Fruit fly (Drosophila melanogaster) whole organism, embryonic: ENCODE results near the gene Sbp2.
A peak's percentile ranks its signal among the peaks of the same experiment; 100 is the strongest.

ENCODE experiments used
- ATbp ChIP-seq: fragments of 200-800 bp; sonication (Bioruptor generic); optimal IDR thresholded peaks from 2 replicates; lab custom pipeline; 2017; ENCODE audit warnings: missing biosample characterization, mild to moderate bottlenecking, missing genetic modification characterization, missing genetic modification reagents
- Adf1 ChIP-seq: fragments of 200-800 bp; sonication (Bioruptor generic); IDR thresholded peaks from 2 replicates; pipeline ENCODE4 v1.3.6; 2022; ENCODE audit warnings: missing biosample characterization, missing genetic modification characterization
- Aef1 ChIP-seq: fragments of 200-800 bp; sonication (Bioruptor generic); IDR thresholded peaks from 3 replicates; pipeline ENCODE4 v1.3.6; 2022; ENCODE audit warnings: missing biosample characterization, missing genetic modification characterization
- Atf-2 ChIP-seq: fragments of 200-800 bp; sonication (Bioruptor generic); optimal IDR thresholded peaks from 2 replicates; lab custom pipeline; 2016; ENCODE audit warnings: missing biosample characterization, missing genetic modification characterization
- Atf6 ChIP-seq: fragments of 200-800 bp; sonication (Bioruptor generic); IDR thresholded peaks from 2 replicates; pipeline ENCODE4 v1.3.6; 2022; ENCODE audit warnings: missing biosample characterization, missing genetic modification characterization
- B-H2 ChIP-seq: fragments of 200-800 bp; sonication (Bioruptor generic); optimal IDR thresholded peaks from 2 replicates; lab custom pipeline; 2018; ENCODE audit warnings: missing biosample characterization, mild to moderate bottlenecking, missing genetic modification characterization
- Bgb ChIP-seq: fragments of 200-800 bp; sonication (Bioruptor generic); IDR thresholded peaks from 2 replicates; pipeline ENCODE4 v1.3.6; 2022; ENCODE audit warnings: missing biosample characterization, missing genetic modification characterization; ENCODE audit not compliant: partially characterized antibody
- CG10209 ChIP-seq: fragments of 200-800 bp; sonication (Bioruptor generic); optimal IDR thresholded peaks from 3 replicates; lab custom pipeline; 2017; ENCODE audit warnings: missing biosample characterization, mild to moderate bottlenecking, missing genetic modification characterization, missing genetic modification reagents
- CG11504 ChIP-seq: fragments of 200-800 bp; sonication (Bioruptor generic); optimal IDR thresholded peaks from 3 replicates; lab custom pipeline; 2019; ENCODE audit warnings: missing biosample characterization, mild to moderate bottlenecking, missing genetic modification characterization, moderate library complexity
- CG12236 ChIP-seq: fragments of 200-800 bp; sonication (Bioruptor generic); optimal IDR thresholded peaks from 2 replicates; lab custom pipeline; 2016; ENCODE audit warnings: missing biosample characterization, missing genetic modification characterization
- CG13296 ChIP-seq: fragments of 200-800 bp; sonication (Bioruptor generic); optimal IDR thresholded peaks from 3 replicates; lab custom pipeline; 2018; ENCODE audit warnings: missing biosample characterization, mild to moderate bottlenecking, missing genetic modification characterization
- CG16813 ChIP-seq: fragments of 200-800 bp; sonication (Bioruptor generic); IDR thresholded peaks from 3 replicates; pipeline ENCODE4 v1.3.6; 2022; ENCODE audit warnings: missing biosample characterization, missing genetic modification characterization; ENCODE audit not compliant: partially characterized antibody
- CG3163 ChIP-seq: fragments of 200-800 bp; sonication (Bioruptor generic); optimal IDR thresholded peaks from 3 replicates; lab custom pipeline; 2016; ENCODE audit warnings: missing biosample characterization, missing genetic modification characterization
- CG3726 ChIP-seq: fragments of 200-800 bp; sonication (Bioruptor generic); IDR thresholded peaks from 3 replicates; pipeline ENCODE4, ENCODE4 v1.3.6; 2022; ENCODE audit warnings: missing biosample characterization, missing genetic modification characterization
- CG3847 ChIP-seq: fragments of 200-800 bp; sonication (Bioruptor generic); IDR thresholded peaks from 2 replicates; pipeline ENCODE4 v1.3.6; 2022; ENCODE audit warnings: missing biosample characterization, missing genetic modification characterization
- CG42726 ChIP-seq: fragments of 200-800 bp; sonication (Bioruptor generic); IDR thresholded peaks from 2 replicates; pipeline ENCODE4 v1.3.6; 2022; ENCODE audit warnings: missing biosample characterization, missing genetic modification characterization; ENCODE audit not compliant: partially characterized antibody
- CG6683 ChIP-seq: fragments of 200-800 bp; sonication (Bioruptor generic); optimal IDR thresholded peaks from 2 replicates; lab custom pipeline; 2017; ENCODE audit warnings: missing biosample characterization, mild to moderate bottlenecking, missing genetic modification characterization, missing genetic modification reagents
- CG9609 ChIP-seq: fragments of 200-800 bp; sonication (Bioruptor generic); optimal IDR thresholded peaks from 3 replicates; lab custom pipeline; 2016; ENCODE audit warnings: missing biosample characterization, missing genetic modification characterization
- CoRest ChIP-seq: fragments of 200-800 bp; sonication (Bioruptor generic); optimal IDR thresholded peaks from 3 replicates; lab custom pipeline; 2018; ENCODE audit warnings: missing biosample characterization, mild to moderate bottlenecking, missing genetic modification characterization, moderate library complexity
- Dfd ChIP-seq, 2 experiments: fragments of >200 bp; optimal IDR thresholded peaks; 2 replicates each; lab custom pipeline; 2017; ENCODE audit warnings: missing biosample characterization in 2 of 2, missing genetic modification characterization in 2 of 2
- Doc3 ChIP-seq: fragments of 200-800 bp; sonication (Bioruptor generic); IDR thresholded peaks from 3 replicates; pipeline ENCODE4 v1.3.6; 2022; ENCODE audit warnings: missing biosample characterization, missing genetic modification characterization; ENCODE audit not compliant: partially characterized antibody
- Ets97D ChIP-seq: fragments of 200-800 bp; sonication (Bioruptor generic); optimal IDR thresholded peaks from 3 replicates; lab custom pipeline; 2016; ENCODE audit warnings: missing biosample characterization, missing genetic modification characterization
- Hey ChIP-seq: fragments of 200-800 bp; sonication (Bioruptor generic); optimal IDR thresholded peaks from 3 replicates; lab custom pipeline; 2018; ENCODE audit warnings: missing biosample characterization, mild to moderate bottlenecking, missing genetic modification characterization
- Hmx ChIP-seq: fragments of 200-800 bp; sonication (Bioruptor generic); optimal IDR thresholded peaks from 2 replicates; lab custom pipeline; 2016; ENCODE audit warnings: missing biosample characterization, missing genetic modification characterization
- Hsf ChIP-seq: fragments of 200-800 bp; sonication (Bioruptor generic); optimal IDR thresholded peaks from 3 replicates; lab custom pipeline; 2016; ENCODE audit warnings: missing biosample characterization, missing genetic modification characterization
- MTF-1 ChIP-seq: fragments of 200-800 bp; sonication (Bioruptor generic); optimal IDR thresholded peaks from 2 replicates; lab custom pipeline; 2018; ENCODE audit warnings: missing biosample characterization, mild to moderate bottlenecking, missing genetic modification characterization, borderline replicate concordance
- Poxn ChIP-seq: fragments of 200-800 bp; sonication (Bioruptor generic); IDR thresholded peaks from 2 replicates; pipeline ENCODE4 v1.3.6; 2022; ENCODE audit warnings: missing biosample characterization, missing genetic modification characterization
- Sin3A ChIP-seq: fragments of >200 bp; optimal IDR thresholded peaks from 2 replicates; lab custom pipeline; 2018
- Sry-δ ChIP-seq: fragments of 200-800 bp; sonication (Bioruptor generic); optimal IDR thresholded peaks from 2 replicates; lab custom pipeline; 2016; ENCODE audit warnings: missing biosample characterization, missing genetic modification characterization
- Stat92E ChIP-seq, 3 experiments: fragments of >200 bp in 2 of 3; fragments of 200-800 bp in 1 of 3; sonication (Bioruptor generic) in 1 of 3; optimal IDR thresholded peaks; 2 replicates each; lab custom pipeline; 2017 to 2019; ENCODE audit warnings: missing biosample characterization in 3 of 3, missing genetic modification characterization in 3 of 3, mild to moderate bottlenecking in 1 of 3, moderate library complexity in 1 of 3
- Tbp ChIP-seq: fragments of >200 bp; optimal IDR thresholded peaks from 2 replicates; lab custom pipeline; 2018; ENCODE audit warnings: missing biosample characterization, missing genetic modification characterization
- ac ChIP-seq: fragments of 200-800 bp; sonication (Bioruptor generic); optimal IDR thresholded peaks from 3 replicates; lab custom pipeline; 2017; ENCODE audit warnings: missing biosample characterization, mild to moderate bottlenecking, missing genetic modification characterization
- al ChIP-seq: fragments of 200-800 bp; sonication (Bioruptor generic); IDR thresholded peaks from 2 replicates; pipeline ENCODE4 v1.3.6; 2022; ENCODE audit warnings: missing biosample characterization, missing genetic modification characterization
- ase ChIP-seq: fragments of 200-800 bp; sonication (Bioruptor generic); IDR thresholded peaks from 3 replicates; pipeline ENCODE4 v1.3.6; 2022; ENCODE audit warnings: missing biosample characterization, missing genetic modification characterization
- bbx ChIP-seq: fragments of 200-800 bp; sonication (Bioruptor generic); IDR thresholded peaks from 2 replicates; pipeline ENCODE4 v1.3.6; 2022; ENCODE audit warnings: missing biosample characterization, missing genetic modification characterization; ENCODE audit not compliant: partially characterized antibody
- cas ChIP-seq: fragments of 200-800 bp; sonication (Bioruptor generic); IDR thresholded peaks from 2 replicates; pipeline ENCODE4 v1.3.6; 2022; ENCODE audit warnings: missing biosample characterization, missing genetic modification characterization
- dati ChIP-seq: fragments of 200-800 bp; sonication (Bioruptor generic); IDR thresholded peaks from 2 replicates; pipeline ENCODE4 v1.3.6; 2022; ENCODE audit warnings: missing biosample characterization, missing genetic modification characterization
- eve ChIP-seq, 2 experiments: fragments of >200 bp; optimal IDR thresholded peaks; 2 replicates each; lab custom pipeline; 2017; ENCODE audit warnings: missing biosample characterization in 2 of 2, missing genetic modification characterization in 2 of 2
- gcm2 ChIP-seq: fragments of 200-800 bp; sonication (Bioruptor generic); optimal IDR thresholded peaks from 2 replicates; lab custom pipeline; 2016; ENCODE audit warnings: missing biosample characterization, missing genetic modification characterization
- her ChIP-seq: fragments of 200-800 bp; sonication (Bioruptor generic); optimal IDR thresholded peaks from 2 replicates; lab custom pipeline; 2016; ENCODE audit warnings: missing biosample characterization, missing genetic modification characterization
- lilli ChIP-seq: fragments of 200-800 bp; sonication (Bioruptor generic); optimal IDR thresholded peaks from 3 replicates; lab custom pipeline; 2016; ENCODE audit warnings: missing biosample characterization, missing genetic modification characterization
- mld ChIP-seq: fragments of 200-800 bp; sonication (Bioruptor generic); IDR thresholded peaks from 3 replicates; pipeline ENCODE4 v1.3.6; 2022; ENCODE audit warnings: missing biosample characterization, missing genetic modification characterization; ENCODE audit not compliant: partially characterized antibody
- nom ChIP-seq: fragments of 200-800 bp; sonication (Bioruptor generic); optimal IDR thresholded peaks from 2 replicates; lab custom pipeline; 2017; ENCODE audit warnings: missing biosample characterization, missing genetic modification characterization, mild to moderate bottlenecking, moderate library complexity, missing genetic modification reagents
- peb ChIP-seq: fragments of 200-800 bp; sonication (Bioruptor generic); IDR thresholded peaks from 2 replicates; pipeline ENCODE4 v1.3.6; 2022; ENCODE audit warnings: missing biosample characterization, missing genetic modification characterization
- ranshi ChIP-seq: fragments of 200-800 bp; sonication (Bioruptor generic); IDR thresholded peaks from 2 replicates; pipeline ENCODE4 v1.3.6; 2022; ENCODE audit warnings: missing biosample characterization, missing genetic modification characterization
- sim ChIP-seq: fragments of 200-800 bp; sonication (Bioruptor generic); IDR thresholded peaks from 2 replicates; pipeline ENCODE4 v1.3.6; 2022; ENCODE audit warnings: missing biosample characterization, missing genetic modification characterization
- trem ChIP-seq: fragments of 200-800 bp; optimal IDR thresholded peaks from 3 replicates; lab custom pipeline; 2019; ENCODE audit warnings: missing biosample characterization, mild to moderate bottlenecking, missing genetic modification characterization, moderate library complexity
- twi ChIP-seq: fragments of 200-800 bp; optimal IDR thresholded peaks from 2 replicates; lab custom pipeline; 2019; ENCODE audit warnings: missing biosample characterization, mild to moderate bottlenecking, missing genetic modification characterization, moderate library complexity
- tx ChIP-seq: fragments of 200-800 bp; sonication (Bioruptor generic); optimal IDR thresholded peaks from 2 replicates; lab custom pipeline; 2016; ENCODE audit warnings: missing biosample characterization, missing genetic modification characterization
- vfl ChIP-seq: fragments of 200-800 bp; sonication (Bioruptor generic); optimal IDR thresholded peaks from 2 replicates; lab custom pipeline; 2016; ENCODE audit warnings: missing biosample characterization, missing genetic modification characterization
- zfh1 ChIP-seq: fragments of 200-800 bp; sonication (Bioruptor generic); IDR thresholded peaks from 3 replicates; pipeline ENCODE4 v1.3.6; 2022; ENCODE audit warnings: missing biosample characterization, missing genetic modification characterization
- zfh2 ChIP-seq: fragments of 200-800 bp; sonication (Bioruptor generic); optimal IDR thresholded peaks from 2 replicates; lab custom pipeline; 2016; ENCODE audit warnings: missing biosample characterization, missing genetic modification characterization

Sbp2 gene

DNA sequence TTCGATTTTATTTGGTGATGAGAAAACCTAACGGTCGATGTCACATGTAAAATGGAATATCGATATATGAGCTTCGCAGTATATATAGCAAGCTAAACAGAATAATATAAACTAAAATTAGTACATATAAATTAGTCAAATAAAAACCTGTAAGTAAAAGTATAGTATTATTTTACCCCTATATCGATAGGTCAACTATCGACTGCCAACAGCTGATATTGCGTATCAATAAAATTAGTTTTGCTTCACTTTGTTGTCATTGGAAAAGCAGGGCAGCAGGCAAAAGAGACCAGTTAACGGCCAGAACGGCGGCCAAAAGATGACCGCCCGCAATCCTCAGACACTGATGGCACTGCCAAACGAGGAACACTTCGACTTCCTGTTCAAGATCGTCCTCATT is 7.0 kb upstream of the Sbp2 start, which contains the start of gene Rab19 (continued):
- TF ChIP-seq B-H2 (GFP tag; lab: Kevin White, UChicago) (no peak), CG42726 (GFP tag; lab: Robert Waterston, UW) (peak; percentile 25; the same call in 1 of the 2 replicates), CG3163 (GFP tag; lab: Kevin White, UChicago) (no peak), Hmx (no peak), Dfd (GFP tag; optimal IDR thresholded peaks at IDR 0.05; lab: Kevin White, UChicago) (no peak), MTF-1 (GFP tag; lab: Kevin White, UChicago) (no peak), CG12236 (GFP tag; lab: Kevin White, UChicago) (no peak), twi (tag; lab: Kevin White, UChicago) (no peak), her (GFP tag; lab: Kevin White, UChicago) (no peak), trem (tag; lab: Kevin White, UChicago) (peak; percentile 61), Tbp (no peak), tx (GFP tag; lab: Kevin White, UChicago) (no peak), Hey (tag; lab: Kevin White, UChicago) (no peak), Adf1 (GFP tag; lab: Robert Waterston, UW) (no peak), Bgb (peak; percentile 81), ATbp (GFP tag; lab: Kevin White, UChicago) (no peak), Sry-δ (GFP tag; lab: Kevin White, UChicago) (peak; percentile 71), Stat92E (GFP tag; optimal IDR thresholded peaks at IDR 0.05; lab: Kevin White, UChicago) (no peak), CG6683 (GFP tag; lab: Kevin White, UChicago) (no peak), Sin3A (no peak), cas (GFP tag; lab: Robert Waterston, UW) (no peak), mld (GFP tag; lab: Robert Waterston, UW) (peak; percentile 78; the same call in 2 of the 3 replicates), bbx (GFP tag; lab: Robert Waterston, UW) (peak; percentile 87), lilli (GFP tag; lab: Kevin White, UChicago) (no peak), CG3847 (no peak), Aef1 (no peak), zfh1 (GFP tag; lab: Robert Waterston, UW) (no peak), CG11504 (tag; lab: Kevin White, UChicago) (no peak), CG3726 (no peak), ranshi (GFP tag; lab: Robert Waterston, UW) (no peak), al (no peak), Atf-2 (GFP tag; lab: Kevin White, UChicago) (no peak), Atf6 (GFP tag; lab: Robert Waterston, UW) (no peak), nom (GFP tag; lab: Kevin White, UChicago) (no peak), peb (no peak), CG13296 (no peak), dati (GFP tag; lab: Robert Waterston, UW) (no peak), Doc3 (GFP tag; lab: Robert Waterston, UW) (peak; percentile 98), CG9609 (no peak), sim (no peak), zfh2 (no peak), Poxn (GFP tag; lab: Robert Waterston, UW) (no peak), vfl (GFP tag; lab: Kevin White, UChicago) (no peak), ase (no peak), CoRest (peak; percentile 52), eve (GFP tag; optimal IDR thresholded peaks at IDR 0.05; lab: Kevin White, UChicago) (no peak), Hsf (no peak), ac (GFP tag; lab: Kevin White, UChicago) (no peak), gcm2 (GFP tag; lab: Kevin White, UChicago) (no peak), Ets97D (GFP tag; lab: Kevin White, UChicago) (peak; percentile 3), CG10209 (GFP tag; lab: Kevin White, UChicago) (no peak), CG16813 (peak; percentile 86)
